Fruit fly (Drosophila melanogaster) whole organism, embryonic: Measurements from ENCODE around the gene Tmem214.

Experiments used
- Awh ChIP-seq: fragments of 200-800 bp; sonication (Bioruptor generic); IDR thresholded peaks from 2 replicates; pipeline ENCODE4, ENCODE4 v1.3.6; 2022; ENCODE audit warnings: missing biosample characterization, missing genetic modification characterization
- CG1024 ChIP-seq: fragments of 200-800 bp; sonication (Bioruptor generic); IDR thresholded peaks from 2 replicates; pipeline ENCODE4 v1.3.6; 2022; ENCODE audit warnings: missing biosample characterization, missing genetic modification characterization
- CG12155 ChIP-seq: fragments of 200-800 bp; sonication (Bioruptor generic); optimal IDR thresholded peaks from 3 replicates; lab custom pipeline; 2016; ENCODE audit warnings: missing biosample characterization, missing genetic modification characterization
- CG12219 ChIP-seq: fragments of 200-800 bp; sonication (Bioruptor generic); optimal IDR thresholded peaks from 3 replicates; lab custom pipeline; 2018; ENCODE audit warnings: missing biosample characterization, mild to moderate bottlenecking, missing genetic modification characterization
- CG12942 ChIP-seq: fragments of 200-800 bp; sonication (Bioruptor generic); optimal IDR thresholded peaks from 3 replicates; lab custom pipeline; 2016; ENCODE audit warnings: missing biosample characterization, missing genetic modification characterization
- CG13424 ChIP-seq: fragments of 200-800 bp; sonication (Bioruptor generic); optimal IDR thresholded peaks from 2 replicates; lab custom pipeline; 2019; ENCODE audit warnings: missing biosample characterization, mild to moderate bottlenecking, missing genetic modification characterization, moderate library complexity
- CG13624 ChIP-seq: fragments of 200-800 bp; sonication (Bioruptor generic); optimal IDR thresholded peaks from 2 replicates; lab custom pipeline; 2016; ENCODE audit warnings: missing biosample characterization, missing genetic modification characterization
- CG18764 ChIP-seq: fragments of 200-800 bp; sonication (Bioruptor generic); optimal IDR thresholded peaks from 3 replicates; lab custom pipeline; 2016; ENCODE audit warnings: missing biosample characterization, missing genetic modification characterization
- CG33213 ChIP-seq: fragments of 200-800 bp; sonication (Bioruptor generic); optimal IDR thresholded peaks from 3 replicates; lab custom pipeline; 2016; ENCODE audit warnings: missing biosample characterization, missing genetic modification characterization
- CG3726 ChIP-seq: fragments of 200-800 bp; sonication (Bioruptor generic); IDR thresholded peaks from 3 replicates; pipeline ENCODE4, ENCODE4 v1.3.6; 2022; ENCODE audit warnings: missing biosample characterization, missing genetic modification characterization
- CG42726 ChIP-seq: fragments of 200-800 bp; sonication (Bioruptor generic); IDR thresholded peaks from 2 replicates; pipeline ENCODE4 v1.3.6; 2022; ENCODE audit warnings: missing biosample characterization, missing genetic modification characterization; ENCODE audit not compliant: partially characterized antibody
- CG43689 ChIP-seq: fragments of 200-800 bp; sonication (Bioruptor generic); IDR thresholded peaks from 2 replicates; pipeline ENCODE4 v1.3.6; 2022; ENCODE audit warnings: missing biosample characterization, missing genetic modification characterization
- CG5180 ChIP-seq: fragments of 200-800 bp; sonication (Bioruptor generic); optimal IDR thresholded peaks from 3 replicates; lab custom pipeline; 2017; ENCODE audit warnings: missing biosample characterization, missing genetic modification characterization, mild to moderate bottlenecking, moderate library complexity, missing genetic modification reagents
- CG7271 ChIP-seq: fragments of 200-800 bp; sonication (Bioruptor generic); optimal IDR thresholded peaks from 2 replicates; lab custom pipeline; 2018; ENCODE audit warnings: missing biosample characterization, mild to moderate bottlenecking, missing genetic modification characterization, moderate library complexity
- CG7786 ChIP-seq: fragments of 200-800 bp; sonication (Bioruptor generic); optimal IDR thresholded peaks from 2 replicates; lab custom pipeline; 2016; ENCODE audit warnings: missing biosample characterization, missing genetic modification characterization
- CHES-1-like ChIP-seq: fragments of 200-800 bp; sonication (Bioruptor generic); optimal IDR thresholded peaks from 2 replicates; lab custom pipeline; 2016; ENCODE audit warnings: missing biosample characterization, missing genetic modification characterization
- CoRest ChIP-seq: fragments of 200-800 bp; sonication (Bioruptor generic); optimal IDR thresholded peaks from 3 replicates; lab custom pipeline; 2018; ENCODE audit warnings: missing biosample characterization, mild to moderate bottlenecking, missing genetic modification characterization, moderate library complexity
- Drgx ChIP-seq: fragments of 200-800 bp; sonication (Bioruptor generic); IDR thresholded peaks from 2 replicates; pipeline ENCODE4 v1.3.6; 2022; ENCODE audit warnings: missing biosample characterization, missing genetic modification characterization
- E2f1 ChIP-seq: fragments of 200-800 bp; sonication (Bioruptor generic); IDR thresholded peaks from 2 replicates; pipeline ENCODE4 v1.3.6; 2022; ENCODE audit warnings: missing biosample characterization, missing genetic modification characterization
- Elba2 ChIP-seq: fragments of 200-800 bp; sonication (Bioruptor generic); optimal IDR thresholded peaks from 3 replicates; lab custom pipeline; 2016; ENCODE audit warnings: missing biosample characterization, missing genetic modification characterization
- Ets65A ChIP-seq: fragments of 200-800 bp; sonication (Bioruptor generic); peaks from one replicate; lab custom pipeline; 2016; ENCODE audit warnings: missing biosample characterization, missing genetic modification characterization
- Ets97D ChIP-seq: fragments of 200-800 bp; sonication (Bioruptor generic); optimal IDR thresholded peaks from 3 replicates; lab custom pipeline; 2016; ENCODE audit warnings: missing biosample characterization, missing genetic modification characterization
- H15 ChIP-seq: fragments of 200-800 bp; sonication (Bioruptor generic); IDR thresholded peaks from 3 replicates; pipeline ENCODE4 v1.3.6; 2022; ENCODE audit warnings: missing biosample characterization, missing genetic modification characterization
- HmgZ ChIP-seq: fragments of 200-800 bp; sonication (Bioruptor generic); optimal IDR thresholded peaks from 2 replicates; lab custom pipeline; 2018; ENCODE audit warnings: missing biosample characterization, mild to moderate bottlenecking, missing genetic modification characterization
- Kr ChIP-seq: fragments of 200-800 bp; sonication (Bioruptor generic); optimal IDR thresholded peaks from 2 replicates; lab custom pipeline; 2017; ENCODE audit warnings: missing biosample characterization, mild to moderate bottlenecking, missing genetic modification characterization
- Max ChIP-seq: fragments of 200-800 bp; sonication (Bioruptor generic); optimal IDR thresholded peaks from 2 replicates; lab custom pipeline; 2016; ENCODE audit warnings: missing biosample characterization, mild to moderate bottlenecking, missing genetic modification characterization
- Neu2 ChIP-seq: fragments of 200-800 bp; sonication (Bioruptor generic); optimal IDR thresholded peaks from 3 replicates; lab custom pipeline; 2016; ENCODE audit warnings: missing biosample characterization, missing genetic modification characterization, borderline replicate concordance
- Pdp1 ChIP-seq, 2 experiments: fragments of 200-800 bp; sonication (Bioruptor generic); optimal IDR thresholded peaks; 3 replicates each; lab custom pipeline; 2016; ENCODE audit warnings: missing biosample characterization in 2 of 2, missing genetic modification characterization in 2 of 2, mild to moderate bottlenecking in 1 of 2, moderate library complexity in 1 of 2
- Sry-β ChIP-seq: fragments of 200-800 bp; sonication (Bioruptor generic); optimal IDR thresholded peaks from 2 replicates; lab custom pipeline; 2018; ENCODE audit warnings: missing biosample characterization, mild to moderate bottlenecking, missing genetic modification characterization, moderate library complexity
- TFAM ChIP-seq: fragments of 200-800 bp; sonication (Bioruptor generic); optimal IDR thresholded peaks from 2 replicates; lab custom pipeline; 2017; ENCODE audit warnings: missing biosample characterization, missing genetic modification characterization, inconsistent platforms
- Usf ChIP-seq: fragments of 200-800 bp; sonication (Bioruptor generic); optimal IDR thresholded peaks from 2 replicates; lab custom pipeline; 2017; ENCODE audit warnings: missing genotype, missing biosample characterization, missing genetic modification characterization
- cg ChIP-seq: fragments of 200-800 bp; sonication (Bioruptor generic); optimal IDR thresholded peaks from 3 replicates; lab custom pipeline; 2019; ENCODE audit warnings: missing biosample characterization, mild to moderate bottlenecking, missing genetic modification characterization, moderate library complexity
- crc ChIP-seq: fragments of 200-800 bp; sonication (Bioruptor generic); optimal IDR thresholded peaks from 2 replicates; lab custom pipeline; 2016; ENCODE audit warnings: missing biosample characterization, missing genetic modification characterization
- dm ChIP-seq: fragments of 200-800 bp; sonication (Bioruptor generic); optimal IDR thresholded peaks from 3 replicates; lab custom pipeline; 2016; ENCODE audit warnings: missing biosample characterization, missing genetic modification characterization
- ewg ChIP-seq: fragments of 200-800 bp; sonication (Bioruptor generic); optimal IDR thresholded peaks from 3 replicates; lab custom pipeline; 2017; ENCODE audit warnings: mild to moderate bottlenecking, missing biosample characterization, missing genetic modification reagents, missing genetic modification characterization
- gt ChIP-seq: fragments of 200-800 bp; sonication (Bioruptor generic); IDR thresholded peaks from 2 replicates; pipeline ENCODE4 v1.3.6; 2022; ENCODE audit warnings: missing biosample characterization, missing genetic modification characterization
- ind ChIP-seq: fragments of 200-800 bp; sonication (Bioruptor generic); optimal IDR thresholded peaks from 3 replicates; lab custom pipeline; 2016; ENCODE audit warnings: missing biosample characterization, missing genetic modification characterization
- knrl ChIP-seq: fragments of 200-800 bp; sonication (Bioruptor generic); IDR thresholded peaks from 3 replicates; pipeline ENCODE4 v1.3.6; 2022; ENCODE audit warnings: missing biosample characterization, missing genetic modification characterization; ENCODE audit not compliant: partially characterized antibody
- mam ChIP-seq: fragments of 200-800 bp; sonication (Bioruptor generic); optimal IDR thresholded peaks from 3 replicates; lab custom pipeline; 2016; ENCODE audit warnings: missing biosample characterization, missing genetic modification characterization
- peb ChIP-seq: fragments of 200-800 bp; sonication (Bioruptor generic); IDR thresholded peaks from 2 replicates; pipeline ENCODE4 v1.3.6; 2022; ENCODE audit warnings: missing biosample characterization, missing genetic modification characterization
- pho ChIP-seq: fragments of 200-800 bp; sonication (Bioruptor generic); optimal IDR thresholded peaks from 2 replicates; lab custom pipeline; 2016; ENCODE audit warnings: missing biosample characterization, missing genetic modification characterization
- phol ChIP-seq: fragments of 200-800 bp; sonication (Bioruptor generic); optimal IDR thresholded peaks from 3 replicates; lab custom pipeline; 2018; ENCODE audit warnings: missing biosample characterization, mild to moderate bottlenecking, missing genetic modification characterization, moderate library complexity
- ranshi ChIP-seq: fragments of 200-800 bp; sonication (Bioruptor generic); IDR thresholded peaks from 2 replicates; pipeline ENCODE4 v1.3.6; 2022; ENCODE audit warnings: missing biosample characterization, missing genetic modification characterization
- run ChIP-seq: fragments of 200-800 bp; sonication (Bioruptor generic); optimal IDR thresholded peaks from 3 replicates; lab custom pipeline; 2018; ENCODE audit warnings: missing biosample characterization, mild to moderate bottlenecking, missing genetic modification characterization
- trh ChIP-seq: fragments of 200-800 bp; sonication (Bioruptor generic); optimal IDR thresholded peaks from 2 replicates; lab custom pipeline; 2016; ENCODE audit warnings: missing biosample characterization, missing genetic modification characterization
- unpg ChIP-seq: fragments of 200-800 bp; sonication (Bioruptor generic); optimal IDR thresholded peaks from 3 replicates; lab custom pipeline; 2018; ENCODE audit warnings: missing biosample characterization, mild to moderate bottlenecking, missing genetic modification characterization, moderate library complexity
- wdn ChIP-seq: fragments of 200-800 bp; sonication (Bioruptor generic); IDR thresholded peaks from 2 replicates; pipeline ENCODE4 v1.3.6; 2022; ENCODE audit warnings: missing biosample characterization, missing genetic modification characterization
- zen ChIP-seq: fragments of 200-800 bp; sonication (Bioruptor generic); optimal IDR thresholded peaks from 3 replicates; lab custom pipeline; 2018; ENCODE audit warnings: missing biosample characterization, mild to moderate bottlenecking, missing genetic modification characterization, moderate library complexity
- zen2 ChIP-seq: fragments of 200-800 bp; sonication (Bioruptor generic); IDR thresholded peaks from 3 replicates; pipeline ENCODE4 v1.3.6; 2022; ENCODE audit warnings: missing biosample characterization, missing genetic modification characterization; ENCODE audit not compliant: partially characterized antibody
- zfh2 ChIP-seq: fragments of 200-800 bp; sonication (Bioruptor generic); optimal IDR thresholded peaks from 2 replicates; lab custom pipeline; 2016; ENCODE audit warnings: missing biosample characterization, missing genetic modification characterization

Gene Tmem214

dm6 chr2L:11003925-11004673, 34.0 kb upstream of the Tmem214 start, which contains the start of gene RpL9 (continued):
- no peak for TF ChIP-seq CG43689
- peak; percentile 95 for TF ChIP-seq CG7271 (tag; lab: Kevin White, UChicago)
- no peak for TF ChIP-seq knrl (GFP tag; lab: Robert Waterston, UW)
- no peak for TF ChIP-seq Neu2
- no peak; the same call in 1 of the 2 replicates for TF ChIP-seq ranshi (GFP tag; lab: Robert Waterston, UW)
- peak; percentile 30 for TF ChIP-seq HmgZ (tag; lab: Kevin White, UChicago)
- TF ChIP-seq cg: no peak
- peak; percentile 79 for TF ChIP-seq unpg (GFP tag; lab: Kevin White, UChicago)
- peak; percentile 61 for TF ChIP-seq phol (tag; lab: Kevin White, UChicago)
- peak; percentile 75 for TF ChIP-seq CG33213
- no peak; the same call in 2 of the 3 replicates for TF ChIP-seq CG3726 (GFP tag; lab: Robert Waterston, UW)
- TF ChIP-seq Pdp1 (GFP tag; optimal IDR thresholded peaks at IDR 0.05; lab: Kevin White, UChicago): peak; percentile 53 to 56
- TF ChIP-seq mam: no peak
- TF ChIP-seq zen2 (GFP tag; lab: Robert Waterston, UW): no peak
- no peak for TF ChIP-seq CG12155 (GFP tag; lab: Kevin White, UChicago)
- no peak; the same call in 1 of the 2 replicates for TF ChIP-seq E2f1 (GFP tag; lab: Robert Waterston, UW)
- peak; percentile 38 for TF ChIP-seq CG13424 (tag; lab: Kevin White, UChicago)
- peak; percentile 79 for TF ChIP-seq Awh
- no peak for TF ChIP-seq CG7786
- peak; percentile 11 for TF ChIP-seq ind
- TF ChIP-seq zfh2: no peak
- TF ChIP-seq Sry-β (GFP tag; lab: Kevin White, UChicago): peak; percentile 38
- no peak; the same call in 1 of the 2 replicates for TF ChIP-seq wdn
- TF ChIP-seq zen (tag; lab: Kevin White, UChicago): peak; percentile 12
- peak; percentile 67 for TF ChIP-seq CG5180 (GFP tag; lab: Kevin White, UChicago)
- TF ChIP-seq ewg (GFP tag; lab: Kevin White, UChicago): no peak
- no peak for TF ChIP-seq gt (GFP tag; lab: Robert Waterston, UW)
- no peak for TF ChIP-seq CG12942 (GFP tag; lab: Kevin White, UChicago)
- TF ChIP-seq Kr (GFP tag; lab: Kevin White, UChicago): no peak
- TF ChIP-seq CG13624: peak; percentile 68
- TF ChIP-seq CHES-1-like (GFP tag; lab: Kevin White, UChicago): peak; percentile 49
- TF ChIP-seq CG1024 (GFP tag; lab: Robert Waterston, UW): 0 out of 2 replicates have a peak, but pooled peaks have one; percentile 39
- TF ChIP-seq CG42726 (GFP tag; lab: Robert Waterston, UW): no peak
- TF ChIP-seq H15 (GFP tag; lab: Robert Waterston, UW): no peak
- no peak for TF ChIP-seq run (tag; lab: Kevin White, UChicago)
- peak; percentile 90 for TF ChIP-seq dm (GFP tag; lab: Kevin White, UChicago)
- TF ChIP-seq TFAM (GFP tag; lab: Kevin White, UChicago): no peak
- peak; percentile 37 for TF ChIP-seq trh
- peak; percentile 98 for TF ChIP-seq Ets97D (GFP tag; lab: Kevin White, UChicago)
- TF ChIP-seq Max (GFP tag; lab: Kevin White, UChicago): peak; percentile 74
- peak; percentile 84 for TF ChIP-seq CG12219 (GFP tag; lab: Kevin White, UChicago)
- TF ChIP-seq peb (GFP tag; lab: Robert Waterston, UW): no peak
- no peak for TF ChIP-seq CoRest (tag; lab: Kevin White, UChicago)
- TF ChIP-seq crc (GFP tag; lab: Kevin White, UChicago): peak; percentile 28
- peak; percentile 51 for TF ChIP-seq Elba2 (GFP tag; lab: Kevin White, UChicago)
- peak; percentile 38 for TF ChIP-seq Usf
- no peak for TF ChIP-seq pho (GFP tag; lab: Kevin White, UChicago)
- TF ChIP-seq Ets65A (GFP tag; lab: Kevin White, UChicago): peak; percentile 94
- no peak for TF ChIP-seq Drgx (GFP tag; lab: Robert Waterston, UW)
- peak; percentile 34 for TF ChIP-seq CG18764
